Fruit fly (Drosophila melanogaster) whole organism, embryonic: Measurements from ENCODE around the gene OtopLb.
A peak's percentile ranks its signal among the peaks of the same experiment; 100 is the strongest.

ENCODE experiments used
- Adf1 ChIP-seq: fragments of 200-800 bp; sonication (Bioruptor generic); IDR thresholded peaks from 2 replicates; pipeline ENCODE4 v1.3.6; 2022; ENCODE audit warnings: missing biosample characterization, missing genetic modification characterization
- CG12071 ChIP-seq: fragments of 200-800 bp; sonication (Bioruptor generic); optimal IDR thresholded peaks from 3 replicates; lab custom pipeline; 2018; ENCODE audit warnings: missing biosample characterization, mild to moderate bottlenecking, missing genetic modification characterization
- CG1233 ChIP-seq: fragments of 200-800 bp; sonication (Bioruptor generic); optimal IDR thresholded peaks from 4 replicates; lab custom pipeline; 2018; ENCODE audit warnings: missing biosample characterization, mild to moderate bottlenecking, missing genetic modification characterization
- CG13287 ChIP-seq: fragments of 200-800 bp; sonication (Bioruptor generic); IDR thresholded peaks from 2 replicates; pipeline ENCODE4 v1.3.6; 2022; ENCODE audit warnings: missing biosample characterization, missing genetic modification characterization; ENCODE audit not compliant: partially characterized antibody
- CG14050 ChIP-seq: fragments of 200-800 bp; sonication (Bioruptor generic); IDR thresholded peaks from 3 replicates; pipeline ENCODE4 v1.3.6; 2022; ENCODE audit warnings: missing biosample characterization, missing genetic modification characterization
- CG14441 ChIP-seq: fragments of 200-800 bp; sonication (Bioruptor generic); IDR thresholded peaks from 2 replicates; pipeline ENCODE4 v1.3.6; 2022; ENCODE audit warnings: missing biosample characterization, missing genetic modification characterization
- CG15073 ChIP-seq: fragments of 200-800 bp; sonication (Bioruptor generic); optimal IDR thresholded peaks from 2 replicates; lab custom pipeline; 2016; ENCODE audit warnings: missing biosample characterization, missing genetic modification characterization
- CG1529 ChIP-seq: fragments of 200-800 bp; sonication (Bioruptor generic); optimal IDR thresholded peaks from 3 replicates; lab custom pipeline; 2018; ENCODE audit warnings: missing biosample characterization, missing genetic modification characterization
- CG15479 ChIP-seq: fragments of 200-800 bp; sonication (Bioruptor generic); optimal IDR thresholded peaks from 3 replicates; lab custom pipeline; 2019; ENCODE audit warnings: missing biosample characterization, mild to moderate bottlenecking, missing genetic modification characterization, moderate library complexity
- CG17829 ChIP-seq: fragments of 200-800 bp; optimal IDR thresholded peaks from 2 replicates; lab custom pipeline; 2019; ENCODE audit warnings: missing biosample characterization, mild to moderate bottlenecking, missing genetic modification characterization, moderate library complexity
- CG18262 ChIP-seq: fragments of 200-800 bp; optimal IDR thresholded peaks from 3 replicates; lab custom pipeline; 2019; ENCODE audit warnings: missing biosample characterization, mild to moderate bottlenecking, missing genetic modification characterization, moderate library complexity
- CG1832 ChIP-seq: fragments of 200-800 bp; sonication (Bioruptor generic); optimal IDR thresholded peaks from 2 replicates; lab custom pipeline; 2017; ENCODE audit warnings: missing biosample characterization, mild to moderate bottlenecking, missing genetic modification characterization, inconsistent platforms
- CG18599 ChIP-seq: fragments of 200-800 bp; sonication (Bioruptor generic); optimal IDR thresholded peaks from 3 replicates; lab custom pipeline; 2017; ENCODE audit warnings: missing biosample characterization, missing genetic modification characterization, mild to moderate bottlenecking, moderate library complexity, missing genetic modification reagents
- CG2199 ChIP-seq: fragments of 200-800 bp; sonication (Bioruptor generic); IDR thresholded peaks from 3 replicates; pipeline ENCODE4 v1.3.6; 2022; ENCODE audit warnings: missing biosample characterization, missing genetic modification characterization
- CG2678 ChIP-seq: fragments of 200-800 bp; sonication (Bioruptor generic); optimal IDR thresholded peaks from 3 replicates; lab custom pipeline; 2019; ENCODE audit warnings: missing biosample characterization, mild to moderate bottlenecking, missing genetic modification characterization, moderate library complexity
- CG2875 ChIP-seq: fragments of 200-800 bp; sonication (Bioruptor generic); optimal IDR thresholded peaks from 2 replicates; lab custom pipeline; 2017; ENCODE audit warnings: missing biosample characterization, mild to moderate bottlenecking, missing genetic modification characterization, missing genetic modification reagents
- CG30431 ChIP-seq: fragments of 200-800 bp; sonication (Bioruptor generic); optimal IDR thresholded peaks from 2 replicates; lab custom pipeline; 2017; ENCODE audit warnings: missing biosample characterization, missing genetic modification characterization
- CG3065 ChIP-seq: fragments of 200-800 bp; sonication (Bioruptor generic); optimal IDR thresholded peaks from 2 replicates; lab custom pipeline; 2016; ENCODE audit warnings: missing biosample characterization, missing genetic modification characterization
- CG4404 ChIP-seq: fragments of 200-800 bp; sonication (Bioruptor generic); IDR thresholded peaks from 2 replicates; pipeline ENCODE4 v1.3.6; 2022; ENCODE audit warnings: missing biosample characterization, missing genetic modification characterization
- CG6175 ChIP-seq: fragments of 200-800 bp; sonication (Bioruptor generic); IDR thresholded peaks from 3 replicates; pipeline ENCODE4 v1.3.6; 2022; ENCODE audit warnings: missing biosample characterization, missing genetic modification characterization
- CG6813 ChIP-seq: fragments of 200-800 bp; sonication (Bioruptor generic); optimal IDR thresholded peaks from 2 replicates; lab custom pipeline; 2017; ENCODE audit warnings: missing biosample characterization, missing genetic modification characterization, mild to moderate bottlenecking, moderate library complexity, missing genetic modification reagents
- CG7745 ChIP-seq: fragments of 200-800 bp; sonication (Bioruptor generic); optimal IDR thresholded peaks from 2 replicates; lab custom pipeline; 2018; ENCODE audit warnings: missing biosample characterization, mild to moderate bottlenecking, missing genetic modification characterization, moderate library complexity
- CG7987 ChIP-seq: fragments of 200-800 bp; sonication (Bioruptor generic); optimal IDR thresholded peaks from 2 replicates; lab custom pipeline; 2018; ENCODE audit warnings: missing biosample characterization, mild to moderate bottlenecking, missing genetic modification characterization, moderate library complexity
- CG8924 ChIP-seq: fragments of 200-800 bp; optimal IDR thresholded peaks from 3 replicates; lab custom pipeline; 2019; ENCODE audit warnings: missing biosample characterization, mild to moderate bottlenecking, missing genetic modification characterization, moderate library complexity
- CG9797 ChIP-seq: fragments of 200-800 bp; sonication (Bioruptor generic); optimal IDR thresholded peaks from 3 replicates; lab custom pipeline; 2018; ENCODE audit warnings: missing biosample characterization, mild to moderate bottlenecking, missing genetic modification characterization
- Dek ChIP-seq: fragments of 200-800 bp; sonication (Bioruptor generic); optimal IDR thresholded peaks from 3 replicates; lab custom pipeline; 2019; ENCODE audit warnings: missing biosample characterization, mild to moderate bottlenecking, missing genetic modification characterization, moderate library complexity
- HLH3B ChIP-seq: fragments of 200-800 bp; sonication (Bioruptor generic); IDR thresholded peaks from 2 replicates; pipeline ENCODE4 v1.3.6; 2022; ENCODE audit warnings: missing biosample characterization, missing genetic modification characterization
- Lim3 ChIP-seq: fragments of 200-800 bp; sonication (Bioruptor generic); IDR thresholded peaks from 2 replicates; pipeline ENCODE4 v1.3.6; 2022; ENCODE audit warnings: missing biosample characterization, missing genetic modification characterization
- MTF-1 ChIP-seq: fragments of 200-800 bp; sonication (Bioruptor generic); optimal IDR thresholded peaks from 2 replicates; lab custom pipeline; 2018; ENCODE audit warnings: missing biosample characterization, mild to moderate bottlenecking, missing genetic modification characterization, borderline replicate concordance
- Spps ChIP-seq: fragments of 200-800 bp; sonication (Bioruptor generic); optimal IDR thresholded peaks from 2 replicates; lab custom pipeline; 2018; ENCODE audit warnings: missing biosample characterization, mild to moderate bottlenecking, missing genetic modification characterization
- Vsx1 ChIP-seq: fragments of 200-800 bp; sonication (Bioruptor generic); optimal IDR thresholded peaks from 2 replicates; lab custom pipeline; 2017; ENCODE audit warnings: missing biosample characterization, mild to moderate bottlenecking, missing genetic modification characterization, missing genetic modification reagents
- ase ChIP-seq: fragments of 200-800 bp; sonication (Bioruptor generic); IDR thresholded peaks from 3 replicates; pipeline ENCODE4 v1.3.6; 2022; ENCODE audit warnings: missing biosample characterization, missing genetic modification characterization
- bab2 ChIP-seq: fragments of 200-800 bp; sonication (Bioruptor generic); optimal IDR thresholded peaks from 2 replicates; lab custom pipeline; 2016; ENCODE audit warnings: missing biosample characterization, missing genetic modification characterization
- bcd ChIP-seq: fragments of 200-800 bp; sonication (Bioruptor generic); optimal IDR thresholded peaks from 2 replicates; lab custom pipeline; 2017; ENCODE audit warnings: missing biosample characterization, mild to moderate bottlenecking, missing genetic modification characterization
- corto ChIP-seq: fragments of 200-800 bp; sonication (Bioruptor generic); optimal IDR thresholded peaks from 2 replicates; lab custom pipeline; 2016; ENCODE audit warnings: missing biosample characterization, mild to moderate bottlenecking, missing genetic modification characterization, moderate library complexity
- dimm ChIP-seq: fragments of 200-800 bp; sonication (Bioruptor generic); IDR thresholded peaks from 2 replicates; pipeline ENCODE4 v1.3.6; 2022; ENCODE audit warnings: missing biosample characterization, missing genetic modification characterization
- ewg ChIP-seq: fragments of 200-800 bp; sonication (Bioruptor generic); optimal IDR thresholded peaks from 3 replicates; lab custom pipeline; 2017; ENCODE audit warnings: mild to moderate bottlenecking, missing biosample characterization, missing genetic modification reagents, missing genetic modification characterization
- fd96Cb ChIP-seq: fragments of 200-800 bp; sonication (Bioruptor generic); optimal IDR thresholded peaks from 2 replicates; lab custom pipeline; 2018; ENCODE audit warnings: missing biosample characterization, mild to moderate bottlenecking, missing genetic modification characterization, moderate library complexity
- fu2 ChIP-seq: fragments of 200-800 bp; sonication (Bioruptor generic); optimal IDR thresholded peaks from 2 replicates; lab custom pipeline; 2016; ENCODE audit warnings: missing biosample characterization, missing genetic modification characterization
- gce ChIP-seq: fragments of 200-800 bp; sonication (Bioruptor generic); IDR thresholded peaks from 3 replicates; pipeline ENCODE4 v1.3.6; 2022; ENCODE audit warnings: missing biosample characterization, missing genetic modification characterization
- gt ChIP-seq: fragments of 200-800 bp; sonication (Bioruptor generic); IDR thresholded peaks from 2 replicates; pipeline ENCODE4 v1.3.6; 2022; ENCODE audit warnings: missing biosample characterization, missing genetic modification characterization
- phol ChIP-seq: fragments of 200-800 bp; sonication (Bioruptor generic); optimal IDR thresholded peaks from 3 replicates; lab custom pipeline; 2018; ENCODE audit warnings: missing biosample characterization, mild to moderate bottlenecking, missing genetic modification characterization, moderate library complexity
- prd ChIP-seq, 3 experiments: fragments of >200 bp in 2 of 3; fragments of 200-800 bp in 1 of 3; sonication (Bioruptor generic) in 1 of 3; optimal IDR thresholded peaks in 2 of 3; IDR thresholded peaks in 1 of 3; 2 replicates in 2 of 3; 3 replicates in 1 of 3; pipeline versions ENCODE4 v1.3.6 to Lab custom; 2017 to 2022; ENCODE audit warnings: missing biosample characterization in 1 of 3, missing genetic modification characterization in 1 of 3
- pum ChIP-seq: fragments of 200-800 bp; sonication (Bioruptor generic); optimal IDR thresholded peaks from 2 replicates; lab custom pipeline; 2016; ENCODE audit warnings: missing biosample characterization, missing genetic modification characterization
- sisA ChIP-seq: fragments of 200-800 bp; sonication (Bioruptor generic); IDR thresholded peaks from 2 replicates; pipeline ENCODE4 v1.3.6; 2022; ENCODE audit warnings: missing biosample characterization, missing genetic modification characterization
- slou ChIP-seq: fragments of 200-800 bp; sonication (Bioruptor generic); optimal IDR thresholded peaks from 3 replicates; lab custom pipeline; 2016; ENCODE audit warnings: missing biosample characterization, missing genetic modification characterization
- tx ChIP-seq: fragments of 200-800 bp; sonication (Bioruptor generic); optimal IDR thresholded peaks from 2 replicates; lab custom pipeline; 2016; ENCODE audit warnings: missing biosample characterization, missing genetic modification characterization
- usp ChIP-seq: fragments of >200 bp; optimal IDR thresholded peaks from 2 replicates; lab custom pipeline; 2017; ENCODE audit warnings: missing biosample characterization, missing genetic modification characterization

Gene OtopLb

dm6 chr2L:3301755-3302499 lies 21.6 kb upstream of the OtopLb start (continued):
- TF ChIP-seq pum (GFP tag; lab: Kevin White, UChicago) (peak; percentile 99), CG2875 (GFP tag; lab: Kevin White, UChicago) (peak; percentile 99), CG14441 (GFP tag; lab: Robert Waterston, UW) (peak; percentile 99), CG1233 (GFP tag; lab: Kevin White, UChicago) (peak; percentile 100), tx (GFP tag; lab: Kevin White, UChicago) (peak; percentile 99), CG9797 (GFP tag; lab: Kevin White, UChicago) (peak; percentile 76), CG17829 (tag; lab: Kevin White, UChicago) (peak; percentile 100), CG18262 (peak; percentile 99), gce (peak; percentile 98), CG7745 (tag; lab: Kevin White, UChicago) (peak; percentile 95), CG15479 (GFP tag; lab: Kevin White, UChicago) (peak; percentile 85), Adf1 (GFP tag; lab: Robert Waterston, UW) (peak; percentile 94), fu2 (GFP tag; lab: Kevin White, UChicago) (peak; percentile 99), ewg (GFP tag; lab: Kevin White, UChicago) (peak; percentile 99), sisA (peak; percentile 99), Lim3 (GFP tag; lab: Robert Waterston, UW) (peak; percentile 92), CG1832 (GFP tag; lab: Kevin White, UChicago) (no peak), phol (peak; percentile 99), HLH3B (GFP tag; lab: Robert Waterston, UW) (peak; percentile 99), CG14050 (GFP tag; lab: Robert Waterston, UW) (peak; percentile 99), CG1529 (GFP tag; lab: Kevin White, UChicago) (peak; percentile 100), CG3065 (GFP tag; lab: Kevin White, UChicago) (peak; percentile 100), Spps (peak; percentile 97), CG12071 (GFP tag; lab: Kevin White, UChicago) (peak; percentile 100), CG8924 (tag; lab: Kevin White, UChicago) (peak; percentile 100), usp (no peak), CG6813 (GFP tag; lab: Kevin White, UChicago) (peak; percentile 100), CG18599 (GFP tag; lab: Kevin White, UChicago) (peak; percentile 100), Vsx1 (peak; percentile 99), CG7987 (GFP tag; lab: Kevin White, UChicago) (peak; percentile 99), CG13287 (peak; percentile 47; the same call in 1 of the 2 replicates), gt (GFP tag; lab: Robert Waterston, UW) (peak; percentile 98), prd (optimal IDR thresholded peaks at IDR 0.05; lab: Kevin White, UChicago) (no peak), prd (GFP tag; IDR thresholded peaks at IDR 0.05; lab: Robert Waterston, UW) (peak; percentile 100), ase (peak; percentile 98), corto (peak; percentile 99), CG4404 (GFP tag; lab: Robert Waterston, UW) (peak; percentile 99), CG30431 (GFP tag; lab: Kevin White, UChicago) (peak; percentile 99), bab2 (GFP tag; lab: Kevin White, UChicago) (peak; percentile 100), bcd (GFP tag; lab: Kevin White, UChicago) (peak; percentile 100), fd96Cb (tag; lab: Kevin White, UChicago) (peak; percentile 100), CG2678 (tag; lab: Kevin White, UChicago) (peak; percentile 100), dimm (GFP tag; lab: Robert Waterston, UW) (peak; percentile 97), Dek (tag; lab: Kevin White, UChicago) (peak; percentile 100), MTF-1 (GFP tag; lab: Kevin White, UChicago) (peak; percentile 99), CG15073 (GFP tag; lab: Kevin White, UChicago) (peak; percentile 93), slou (peak; percentile 99), CG6175 (peak; percentile 99), CG2199 (GFP tag; lab: Robert Waterston, UW) (peak; percentile 99)
